Fruit fly (Drosophila melanogaster): ENCODE data around the gene eIF2alpha.

DNA sequence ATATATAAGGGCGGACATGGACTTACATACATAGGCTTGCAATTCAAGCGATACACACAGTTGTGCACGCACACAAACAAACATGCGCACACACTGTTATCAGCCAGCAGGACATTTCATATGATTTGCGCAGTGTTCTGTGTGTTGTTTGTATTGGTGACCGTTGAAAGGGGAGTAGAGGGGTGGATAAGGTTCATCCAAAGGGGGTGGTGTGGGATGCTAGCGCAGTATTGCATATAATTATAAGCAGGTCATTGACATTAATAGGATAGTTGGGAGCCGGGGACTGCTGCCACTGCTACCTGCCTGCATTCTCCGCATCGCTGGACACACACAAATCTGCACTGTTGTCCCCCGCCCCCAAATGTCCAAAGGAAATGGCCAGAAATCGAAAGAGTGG lies 18.3 kb downstream of the eIF2alpha start:
- TF ChIP-seq cnc (optimal IDR thresholded peaks at IDR 0.05) (no peak), CG11617 (GFP tag; optimal IDR thresholded peaks at IDR 0.05) (no peak), pad (GFP tag; optimal IDR thresholded peaks at IDR 0.05) (no peak), CG7101 (tag; optimal IDR thresholded peaks at IDR 0.05) (no peak), Hr96 (GFP tag; optimal IDR thresholded peaks at IDR 0.05) (no peak), Crg-1 (GFP tag; optimal IDR thresholded peaks at IDR 0.05) (no peak)
